In genomic region chr3L:18771095-18772013, dm6 we compare ENCODE assay signal across 5 fruit fly cellular contexts.
TF ChIP-seq lines count a peak whose summit lies in the region.

No protein-coding gene starts in this region.

TF ChIP-seq in whole organism, adult, 20 proteins besides CTCF, POLR2A, EP300 and RAD21 (continued from another document):
- peak; percentile 1 for TF ChIP-seq ovo (GFP tag; optimal IDR thresholded peaks at IDR 0.05; lab: Kevin White, UChicago)
- TF ChIP-seq Clk (GFP tag; optimal IDR thresholded peaks at IDR 0.05; lab: Kevin White, UChicago): no peak

TF ChIP-seq in whole organism, embryonic, 481 proteins besides CTCF, POLR2A, EP300 and RAD21 (continued from another document and continues in another):
- no peak for TF ChIP-seq wor (GFP tag; IDR thresholded peaks at IDR 0.05; lab: Robert Waterston, UW)
- no peak for TF ChIP-seq CG8089 (GFP tag; optimal IDR thresholded peaks at IDR 0.05; lab: Kevin White, UChicago)
- no peak for TF ChIP-seq CG17186 (GFP tag; optimal IDR thresholded peaks at IDR 0.05; lab: Kevin White, UChicago)
- TF ChIP-seq lbe (GFP tag; optimal IDR thresholded peaks at IDR 0.05; lab: Kevin White, UChicago): peak; percentile 39
- TF ChIP-seq CG18476 (GFP tag; optimal IDR thresholded peaks at IDR 0.05; lab: Kevin White, UChicago): no peak
- no peak for TF ChIP-seq Rfx (GFP tag; IDR thresholded peaks at IDR 0.05; lab: Robert Waterston, UW)
- TF ChIP-seq Kr (GFP tag; optimal IDR thresholded peaks at IDR 0.05; lab: Kevin White, UChicago): peak; percentile 36
- peak; percentile 50 for TF ChIP-seq CG14710 (tag; optimal IDR thresholded peaks at IDR 0.05; lab: Kevin White, UChicago)
- no peak for TF ChIP-seq CG7928 (GFP tag; optimal IDR thresholded peaks at IDR 0.05; lab: Kevin White, UChicago)
- peak; percentile 99 for TF ChIP-seq abd-A (tag; optimal IDR thresholded peaks at IDR 0.05; lab: Kevin White, UChicago)
- TF ChIP-seq CG5245 (GFP tag; optimal IDR thresholded peaks at IDR 0.05; lab: Kevin White, UChicago): no peak
- TF ChIP-seq grn (GFP tag; optimal IDR thresholded peaks at IDR 0.05; lab: Kevin White, UChicago): peak; percentile 82
- no peak; the same call in 2 of the 3 replicates for TF ChIP-seq CG17361 (GFP tag; IDR thresholded peaks at IDR 0.05; lab: Robert Waterston, UW)
- TF ChIP-seq CG6254 (GFP tag; optimal IDR thresholded peaks at IDR 0.05; lab: Kevin White, UChicago): peak; percentile 55
- TF ChIP-seq CG15696 (tag; optimal IDR thresholded peaks at IDR 0.05; lab: Kevin White, UChicago): no peak
- no peak for TF ChIP-seq H2.0 (GFP tag; IDR thresholded peaks at IDR 0.05; lab: Robert Waterston, UW)
- peak; percentile 92 for TF ChIP-seq Hr3 (GFP tag; optimal IDR thresholded peaks at IDR 0.05; lab: Kevin White, UChicago)
- no peak for TF ChIP-seq ase (GFP tag; IDR thresholded peaks at IDR 0.05; lab: Robert Waterston, UW)
- TF ChIP-seq tll (GFP tag; optimal IDR thresholded peaks at IDR 0.05; lab: Kevin White, UChicago): no peak
- TF ChIP-seq Hmr (GFP tag; optimal IDR thresholded peaks at IDR 0.05; lab: Kevin White, UChicago): no peak
- peak; percentile 6 for TF ChIP-seq dm (GFP tag; optimal IDR thresholded peaks at IDR 0.05; lab: Kevin White, UChicago)
- TF ChIP-seq CG14860 (GFP tag; IDR thresholded peaks at IDR 0.05; lab: Robert Waterston, UW; ENCODE audit: partially characterized antibody): no peak
- TF ChIP-seq esg (GFP tag; conservative IDR thresholded peaks at IDR 0.05; lab: Robert Waterston, UW): no peak
- TF ChIP-seq Dek (tag; optimal IDR thresholded peaks at IDR 0.05; lab: Kevin White, UChicago): no peak
- TF ChIP-seq bbx (GFP tag; IDR thresholded peaks at IDR 0.05; lab: Robert Waterston, UW; ENCODE audit: partially characterized antibody): no peak
- no peak for TF ChIP-seq tio (GFP tag; optimal IDR thresholded peaks at IDR 0.05; lab: Kevin White, UChicago)
- TF ChIP-seq CG7745 (tag; optimal IDR thresholded peaks at IDR 0.05; lab: Kevin White, UChicago): peak; percentile 8
- peak; percentile 77 to 92 for TF ChIP-seq Trl (optimal IDR thresholded peaks at IDR 0.05; lab: Kevin White, UChicago)
- peak; percentile 62 for TF ChIP-seq Trl (GFP tag; optimal IDR thresholded peaks at IDR 0.05; lab: Kevin White, UChicago)
- TF ChIP-seq CG16863 (GFP tag; optimal IDR thresholded peaks at IDR 0.05; lab: Kevin White, UChicago): no peak
- no peak for TF ChIP-seq Mrtf (GFP tag; IDR thresholded peaks at IDR 0.05; lab: Robert Waterston, UW)
- TF ChIP-seq E2f2 (GFP tag; IDR thresholded peaks at IDR 0.05; lab: Robert Waterston, UW): no peak
- peak; percentile 35 for TF ChIP-seq Nf-YB (GFP tag; optimal IDR thresholded peaks at IDR 0.05; lab: Kevin White, UChicago)

TF ChIP-seq in whole organism, prepupa, 60 proteins besides CTCF, POLR2A, EP300 and RAD21 (continued from another document and continues in another):
- TF ChIP-seq CG3919 (GFP tag; optimal IDR thresholded peaks at IDR 0.05; lab: Kevin White, UChicago) (peak; percentile 54), Gug (GFP tag; IDR thresholded peaks at IDR 0.05; lab: Robert Waterston, UW) (peak; percentile 30; the same call in 1 of the 2 replicates), CG32006 (GFP tag; optimal IDR thresholded peaks at IDR 0.05; lab: Kevin White, UChicago) (peak; percentile 42), Blimp-1 (GFP tag; optimal IDR thresholded peaks at IDR 0.05; lab: Kevin White, UChicago) (peak; percentile 99), fd59A (GFP tag; optimal IDR thresholded peaks at IDR 0.05; lab: Kevin White, UChicago) (no peak), CG11902 (GFP tag; optimal IDR thresholded peaks at IDR 0.05; lab: Kevin White, UChicago) (no peak), Sox15 (GFP tag; optimal IDR thresholded peaks at IDR 0.05; lab: Kevin White, UChicago) (no peak), CG10631 (GFP tag; optimal IDR thresholded peaks at IDR 0.05; lab: Kevin White, UChicago) (peak; percentile 0), CG6808 (GFP tag; optimal IDR thresholded peaks at IDR 0.05; lab: Kevin White, UChicago) (peak; percentile 76), CG3032 (tag; optimal IDR thresholded peaks at IDR 0.05; lab: Kevin White, UChicago) (peak; percentile 2), Met (GFP tag; optimal IDR thresholded peaks at IDR 0.05; lab: Kevin White, UChicago) (peak; percentile 39), CG6163 (GFP tag; IDR thresholded peaks at IDR 0.05; lab: Robert Waterston, UW) (peak; percentile 82; the same call in 2 of the 3 replicates), CG11294 (GFP tag; IDR thresholded peaks at IDR 0.05; lab: Robert Waterston, UW) (peak; percentile 33; the same call in 1 of the 2 replicates), fd85E (GFP tag; optimal IDR thresholded peaks at IDR 0.05; lab: Kevin White, UChicago) (peak; percentile 46), CG6276 (GFP tag; optimal IDR thresholded peaks at IDR 0.05; lab: Kevin White, UChicago) (peak; percentile 80), lz (GFP tag; optimal IDR thresholded peaks at IDR 0.05; lab: Kevin White, UChicago) (peak; percentile 2), dsx (GFP tag; optimal IDR thresholded peaks at IDR 0.05; lab: Kevin White, UChicago; ENCODE audit: poor library complexity, severe bottlenecking) (peak; percentile 37), Hr4 (GFP tag; optimal IDR thresholded peaks at IDR 0.05; lab: Kevin White, UChicago) (peak; percentile 33), CG7368 (GFP tag; optimal IDR thresholded peaks at IDR 0.05; lab: Kevin White, UChicago) (peak; percentile 40), esn (GFP tag; optimal IDR thresholded peaks at IDR 0.05; lab: Kevin White, UChicago) (peak; percentile 57), acj6 (GFP tag; optimal IDR thresholded peaks at IDR 0.05; lab: Kevin White, UChicago) (peak; percentile 39), CG6792 (GFP tag; optimal IDR thresholded peaks at IDR 0.05; lab: Kevin White, UChicago) (peak; percentile 22), CG31627 (GFP tag; optimal IDR thresholded peaks at IDR 0.05; lab: Kevin White, UChicago) (peak; percentile 3), Hr39 (GFP tag; optimal IDR thresholded peaks at IDR 0.05; lab: Kevin White, UChicago) (peak; percentile 10), Sox14 (GFP tag; optimal IDR thresholded peaks at IDR 0.05; lab: Kevin White, UChicago) (peak; percentile 68), ss (GFP tag; optimal IDR thresholded peaks at IDR 0.05; lab: Kevin White, UChicago) (peak; percentile 60 to 71), CG6854 (GFP tag; optimal IDR thresholded peaks at IDR 0.05; lab: Kevin White, UChicago) (peak; percentile 66), Eip75B (GFP tag; optimal IDR thresholded peaks at IDR 0.05; lab: Kevin White, UChicago) (peak; percentile 91), salr (GFP tag; optimal IDR thresholded peaks at IDR 0.05; lab: Kevin White, UChicago) (peak in 1 of 2 experiments; percentile 46), CG4318 (GFP tag; optimal IDR thresholded peaks at IDR 0.05; lab: Kevin White, UChicago) (no peak), Ets21C (GFP tag; optimal IDR thresholded peaks at IDR 0.05; lab: Kevin White, UChicago) (no peak), eg (GFP tag; IDR thresholded peaks at IDR 0.05; lab: Robert Waterston, UW) (peak; percentile 90), net (GFP tag; optimal IDR thresholded peaks at IDR 0.05; lab: Kevin White, UChicago) (peak; percentile 78)

TF ChIP-seq in whole organism, pupa, 21 proteins besides CTCF, POLR2A, EP300 and RAD21 (continued from another document):
- peak; percentile 18 for TF ChIP-seq CG9948 (tag; optimal IDR thresholded peaks at IDR 0.05; lab: Kevin White, UChicago)

TF ChIP-seq in whole organism, wandering third instar larva, 38 proteins besides CTCF, POLR2A, EP300 and RAD21 (continued from another document):
- TF ChIP-seq CG9705 (GFP tag; optimal IDR thresholded peaks at IDR 0.05; lab: Kevin White, UChicago) (no peak), Sp1 (GFP tag; optimal IDR thresholded peaks at IDR 0.05; lab: Kevin White, UChicago) (peak; percentile 67), ey (GFP tag; optimal IDR thresholded peaks at IDR 0.05; lab: Kevin White, UChicago) (peak; percentile 11), sv (GFP tag; optimal IDR thresholded peaks at IDR 0.05; lab: Kevin White, UChicago) (no peak), HLH106 (tag; optimal IDR thresholded peaks at IDR 0.05; lab: Kevin White, UChicago) (peak; percentile 16), rgr (GFP tag; optimal IDR thresholded peaks at IDR 0.05; lab: Kevin White, UChicago) (peak; percentile 41), Hnf4 (GFP tag; optimal IDR thresholded peaks at IDR 0.05; lab: Kevin White, UChicago) (peak; percentile 31)
